Worm (Caenorhabditis elegans) whole organism, L3 larva: Measurements from ENCODE around the gene fbxa-116.

Experiments used
- R02D3.7 ChIP-seq: fragments of 150-350 bp; optimal IDR thresholded peaks from 2 replicates; lab custom pipeline; 2014; ENCODE audit warnings: missing biosample characterization, missing genetic modification characterization
- aly-2 ChIP-seq: fragments of 150-350 bp; optimal IDR thresholded peaks from 2 replicates; lab custom pipeline; 2014; ENCODE audit warnings: missing biosample characterization, missing genetic modification characterization
- ama-1 ChIP-seq: fragments of 150-350 bp; optimal IDR thresholded peaks from 2 replicates; lab custom pipeline; 2018
- ceh-28 ChIP-seq: fragments of 150-350 bp; optimal IDR thresholded peaks from 2 replicates; lab custom pipeline; 2014; ENCODE audit warnings: missing biosample characterization, missing genetic modification reagents, missing genetic modification characterization
- ceh-9 ChIP-seq: sonication (generic microtip); optimal IDR thresholded peaks from 2 replicates; lab custom pipeline; 2018; ENCODE audit warnings: missing biosample characterization, missing genetic modification characterization
- daf-12 ChIP-seq: fragments of 150-350 bp; optimal IDR thresholded peaks from 2 replicates; lab custom pipeline; 2014; ENCODE audit warnings: missing biosample characterization, missing genetic modification reagents, missing genetic modification characterization
- egl-27 ChIP-seq: sonication (generic microtip); optimal IDR thresholded peaks from 4 replicates; lab custom pipeline; 2017; ENCODE audit warnings: missing biosample characterization, missing genetic modification reagents, missing genetic modification characterization
- egl-5 ChIP-seq: fragments of 150-350 bp; optimal IDR thresholded peaks from 2 replicates; lab custom pipeline; 2017; ENCODE audit warnings: missing biosample characterization, missing genetic modification reagents, missing genetic modification characterization, inconsistent platforms
- elt-1 ChIP-seq: fragments of 150-350 bp; optimal IDR thresholded peaks from 2 replicates; lab custom pipeline; 2014; ENCODE audit warnings: missing biosample characterization, missing genetic modification characterization
- elt-2 ChIP-seq: sonication (generic microtip); optimal IDR thresholded peaks from 2 replicates; lab custom pipeline; 2016; ENCODE audit warnings: missing genetic modification reagents, mild to moderate bottlenecking, missing genetic modification characterization, missing compliant biosample characterization
- elt-3 ChIP-seq, 3 experiments: fragments of 150-350 bp in 1 of 3; sonication (generic microtip) in 2 of 3; optimal IDR thresholded peaks; 2 replicates in 2 of 3; 4 replicates in 1 of 3; lab custom pipeline; 2014 to 2017; ENCODE audit warnings: missing biosample characterization in 3 of 3, missing genetic modification characterization in 3 of 3
- eor-1 ChIP-seq, 2 experiments: fragments of 150-350 bp; optimal IDR thresholded peaks; 2 replicates each; lab custom pipeline; 2014 to 2018; ENCODE audit warnings: missing biosample characterization in 2 of 2, missing genetic modification characterization in 2 of 2
- fkh-10 ChIP-seq: sonication (generic microtip); optimal IDR thresholded peaks from 2 replicates; lab custom pipeline; 2017; ENCODE audit warnings: missing biosample characterization, missing genetic modification reagents, missing genetic modification characterization
- lin-39 ChIP-seq: fragments of 150-350 bp; optimal IDR thresholded peaks from 2 replicates; lab custom pipeline; 2018; ENCODE audit warnings: missing biosample characterization, missing genetic modification reagents, missing genetic modification characterization
- lsy-12 ChIP-seq: sonication (generic microtip); optimal IDR thresholded peaks from 2 replicates; lab custom pipeline; 2016; ENCODE audit warnings: mild to moderate bottlenecking, missing genetic modification characterization, missing compliant biosample characterization
- mml-1 ChIP-seq: fragments of 150-350 bp; sonication (generic microtip); optimal IDR thresholded peaks from 3 replicates; lab custom pipeline; 2014; ENCODE audit warnings: missing biosample characterization, missing genetic modification characterization
- nhr-11 ChIP-seq: fragments of 150-350 bp; optimal IDR thresholded peaks from 2 replicates; lab custom pipeline; 2014; ENCODE audit warnings: missing biosample characterization, missing genetic modification characterization
- nhr-12 ChIP-seq: fragments of 150-350 bp; optimal IDR thresholded peaks from 2 replicates; lab custom pipeline; 2014; ENCODE audit warnings: missing biosample characterization, missing genetic modification characterization
- nhr-23 ChIP-seq: fragments of 150-350 bp; optimal IDR thresholded peaks from 2 replicates; lab custom pipeline; 2014; ENCODE audit warnings: missing biosample characterization, missing genetic modification reagents, missing genetic modification characterization
- nhr-25 ChIP-seq: sonication (generic microtip); optimal IDR thresholded peaks from 2 replicates; lab custom pipeline; 2017; ENCODE audit warnings: missing biosample characterization, missing genetic modification characterization
- nhr-28 ChIP-seq: fragments of 150-350 bp; optimal IDR thresholded peaks from 2 replicates; lab custom pipeline; 2014; ENCODE audit warnings: missing biosample characterization, missing genetic modification characterization
- nhr-43 ChIP-seq: sonication (generic microtip); optimal IDR thresholded peaks from 2 replicates; lab custom pipeline; 2016; ENCODE audit warnings: mild to moderate bottlenecking, missing genetic modification characterization, missing compliant biosample characterization; ENCODE audit not compliant: poor library complexity, severe bottlenecking
- nhr-67 ChIP-seq: fragments of 150-350 bp; optimal IDR thresholded peaks from 2 replicates; lab custom pipeline; 2014; ENCODE audit warnings: missing biosample characterization, missing genetic modification characterization
- pha-4 ChIP-seq: fragments of 150-350 bp; optimal IDR thresholded peaks from 2 replicates; lab custom pipeline; 2014; ENCODE audit warnings: missing biosample characterization, missing genetic modification reagents, missing genetic modification characterization
- pqm-1 ChIP-seq: fragments of 150-350 bp; optimal IDR thresholded peaks from 2 replicates; lab custom pipeline; 2017; ENCODE audit warnings: missing biosample characterization, missing genetic modification characterization, inconsistent platforms
- skn-1 ChIP-seq: fragments of 150-350 bp; optimal IDR thresholded peaks from 2 replicates; lab custom pipeline; 2014; ENCODE audit warnings: missing biosample characterization, missing genetic modification characterization
- snpc-4 ChIP-seq: fragments of 150-350 bp; optimal IDR thresholded peaks from 2 replicates; lab custom pipeline; 2014; ENCODE audit warnings: missing biosample characterization, missing genetic modification characterization
- unc-39 ChIP-seq: sonication (generic microtip); optimal IDR thresholded peaks from 4 replicates; lab custom pipeline; 2017; ENCODE audit warnings: missing biosample characterization, missing genetic modification characterization
- zag-1 ChIP-seq: fragments of 150-350 bp; optimal IDR thresholded peaks from 2 replicates; lab custom pipeline; 2014; ENCODE audit warnings: missing biosample characterization, missing genetic modification characterization
- ztf-11 ChIP-seq: fragments of 150-350 bp; optimal IDR thresholded peaks from 2 replicates; lab custom pipeline; 2014; ENCODE audit warnings: missing biosample characterization, missing genetic modification characterization

The fbxa-116 gene

DNA sequence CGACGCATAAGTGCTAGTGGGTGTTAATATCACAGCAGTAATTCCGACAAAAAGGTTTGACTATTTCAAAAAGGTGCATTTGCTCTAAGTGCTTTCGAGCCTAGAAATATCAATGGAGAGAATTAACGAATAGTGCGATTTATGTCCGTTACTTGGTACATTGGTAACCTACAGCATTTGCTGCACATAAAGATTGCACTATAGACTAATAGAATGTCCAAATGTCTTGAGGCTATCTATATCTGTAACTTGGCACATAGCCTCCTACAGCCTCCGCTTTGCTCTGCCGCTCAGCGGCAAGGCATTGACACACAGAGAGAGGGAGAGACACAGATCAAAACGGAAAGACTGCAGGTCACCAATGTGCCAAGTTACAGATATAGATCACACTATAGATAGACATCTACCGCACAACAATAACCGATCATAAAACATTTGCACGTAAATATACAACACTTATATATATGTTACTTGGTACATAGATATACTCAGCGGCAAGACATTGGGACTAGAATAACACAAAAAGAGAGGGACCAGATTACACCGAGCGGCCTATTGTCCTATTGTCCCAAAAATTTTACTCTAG, 6.9 kb upstream of the fbxa-116 start, which contains the start of the genes srh-217 and Y113G7B.28:
TSS of gene srh-217 (minus strand) at position 101 of the 586 bp plus-strand sequence.
TSS of gene Y113G7B.28 (plus strand) at position 536 of the 586 bp plus-strand sequence.
- TF ChIP-seq nhr-11: peak; percentile 21
- no peak for TF ChIP-seq zag-1 (tag; lab: Kevin White, UChicago)
- no peak for TF ChIP-seq nhr-12 (tag; lab: Kevin White, UChicago)
- TF ChIP-seq R02D3.7 (tag; lab: Kevin White, UChicago): no peak
- TF ChIP-seq nhr-43: no peak
- no peak for TF ChIP-seq nhr-28

DNA sequence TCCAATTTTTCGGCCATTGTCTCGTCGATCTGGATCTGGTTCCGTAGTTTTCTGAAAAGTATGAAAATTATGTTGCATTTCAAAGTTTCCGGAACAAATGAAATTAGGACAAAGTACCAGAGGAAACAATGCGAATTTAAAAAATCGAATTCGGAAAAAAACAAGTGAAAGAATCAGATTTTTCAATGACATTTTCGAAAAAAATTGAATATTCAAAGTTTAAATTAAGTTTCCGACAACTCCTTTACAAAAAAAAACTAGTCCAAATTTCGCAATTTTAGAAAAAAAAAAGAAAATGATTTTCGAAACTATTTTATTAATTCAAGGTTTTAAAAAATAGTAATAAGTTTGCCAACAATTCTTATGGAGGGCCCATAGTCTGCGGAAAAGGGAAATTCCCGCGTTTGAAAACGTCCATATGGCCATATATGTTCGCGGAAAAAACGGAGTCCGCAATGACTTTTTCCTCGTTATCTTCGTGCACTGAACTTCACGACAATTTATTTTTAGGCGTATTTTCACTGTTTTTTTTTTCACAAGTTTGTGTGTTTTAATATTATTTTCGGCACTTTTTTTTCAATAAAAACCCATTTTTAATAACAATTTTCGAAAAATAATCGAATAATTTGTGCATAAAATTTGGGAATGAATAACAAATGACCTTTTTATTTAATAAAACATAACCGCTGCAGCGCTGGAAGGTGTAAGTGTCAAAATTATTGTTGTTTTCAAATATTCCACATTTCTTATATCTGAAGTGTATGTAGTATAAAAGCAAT, 3.6 kb upstream of the fbxa-116 start, which contains the start of the genes fbxa-115 and Y113G7B.27:
TSS of gene fbxa-115 (minus strand) at position 51 of the 779 bp plus-strand sequence.
TSS of gene Y113G7B.27 (plus strand) at position 729 of the 779 bp plus-strand sequence.
- TF ChIP-seq skn-1 (tag; lab: Kevin White, UChicago) (peak; percentile 72), ceh-9 (tag; lab: Kevin White, UChicago) (no peak), unc-39 (no peak)

DNA sequence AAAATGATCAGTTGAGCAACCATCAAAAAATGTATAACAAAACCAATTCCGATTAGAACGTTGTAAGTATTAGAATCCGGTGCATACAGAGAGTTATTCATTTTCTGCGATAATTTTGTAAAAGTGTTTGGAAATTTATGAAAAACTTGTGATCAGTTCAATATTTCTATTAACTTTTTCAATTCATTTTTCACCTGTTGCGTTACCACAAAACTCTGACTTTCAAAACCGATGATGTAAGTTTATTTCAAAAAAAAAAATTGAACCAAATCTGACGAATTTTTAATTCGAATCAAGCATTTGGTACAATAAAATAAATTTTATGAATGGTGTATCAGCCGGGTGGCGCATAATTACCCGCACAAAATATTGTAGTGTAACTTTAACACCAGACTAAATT, 2.1 kb downstream of the fbxa-116 start, which contains the start of gene srz-16:
TSS of gene srz-16 (minus strand) at position 101 of the 400 bp plus-strand sequence.
- TF ChIP-seq nhr-23 (tag; lab: Kevin White, UChicago) (no peak), aly-2 (no peak), lsy-12 (tag; lab: Kevin White, UChicago) (no peak)

DNA sequence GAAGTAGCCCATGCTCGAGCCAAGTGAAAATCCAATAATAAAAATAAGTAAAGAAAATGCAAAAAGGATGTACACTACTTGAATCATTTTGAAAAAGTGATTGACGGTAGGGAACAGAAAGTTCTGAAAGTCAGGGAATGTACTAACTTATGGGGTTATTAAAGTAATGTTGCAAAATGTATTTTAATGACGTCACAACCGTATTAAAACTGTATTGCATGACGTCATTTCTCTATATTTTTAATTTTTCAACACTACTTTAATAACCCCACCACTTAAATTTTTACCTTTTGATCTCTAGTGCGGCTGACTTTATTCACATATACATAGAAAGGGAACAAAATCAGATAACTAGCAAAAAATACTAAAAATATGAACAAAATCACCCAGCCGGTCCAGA, 6.4 kb downstream of the fbxa-116 start:
- TF ChIP-seq skn-1 (tag; lab: Kevin White, UChicago): no peak
- TF ChIP-seq nhr-25: no peak
- no peak for TF ChIP-seq elt-3 (tag; optimal IDR thresholded peaks at IDR 0.05; lab: Kevin White, UChicago)
- TF ChIP-seq nhr-23 (tag; lab: Kevin White, UChicago): no peak
- no peak for TF ChIP-seq aly-2
- no peak for TF ChIP-seq nhr-11
- no peak for TF ChIP-seq ceh-28
- TF ChIP-seq nhr-43: no peak
- TF ChIP-seq ceh-9 (tag; lab: Kevin White, UChicago): no peak
- TF ChIP-seq egl-27 (tag; lab: Kevin White, UChicago): no peak
- no peak for TF ChIP-seq mml-1
- no peak for TF ChIP-seq ama-1
- no peak for TF ChIP-seq elt-1 (tag; lab: Kevin White, UChicago)
- no peak for TF ChIP-seq pha-4 (tag; lab: Kevin White, UChicago)
- TF ChIP-seq lin-39 (tag; lab: Kevin White, UChicago): no peak
- no peak for TF ChIP-seq snpc-4 (tag; lab: Kevin White, UChicago)
- TF ChIP-seq nhr-67 (tag; lab: Kevin White, UChicago): no peak
- no peak for TF ChIP-seq egl-5 (tag; lab: Kevin White, UChicago)
- TF ChIP-seq eor-1 (tag; optimal IDR thresholded peaks at IDR 0.05; lab: Kevin White, UChicago): no peak

DNA sequence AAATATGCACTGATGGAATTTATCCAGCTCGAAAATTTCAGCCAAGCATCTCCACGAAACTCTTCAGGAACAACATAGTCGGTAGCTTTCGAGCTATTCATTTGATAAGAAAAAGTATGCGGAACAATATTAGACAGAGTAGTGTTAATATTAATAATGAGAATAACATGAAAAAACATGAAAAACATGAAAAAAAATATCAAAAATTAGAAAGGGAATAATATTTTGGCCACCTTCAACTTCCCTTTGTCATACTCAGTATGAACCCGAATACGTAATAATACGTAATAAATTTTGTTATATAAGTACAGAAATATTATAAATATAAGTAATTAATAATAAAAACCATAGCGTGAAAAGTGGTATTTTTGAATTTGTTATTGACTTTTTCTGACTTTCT, 16.7 kb downstream of the fbxa-116 start, which contains the start of gene srw-39:
TSS of gene srw-39 (minus strand) at position 101 of the 400 bp plus-strand sequence.
- TF ChIP-seq daf-12: no peak
- TF ChIP-seq elt-2 (tag; lab: Kevin White, UChicago): no peak
- no peak for TF ChIP-seq fkh-10 (GFP tag; lab: Kevin White, UChicago)
- TF ChIP-seq mml-1: no peak
- TF ChIP-seq elt-3 (tag; optimal IDR thresholded peaks at IDR 0.05; lab: Kevin White, UChicago): no peak
- TF ChIP-seq ama-1: no peak
- TF ChIP-seq ztf-11 (tag; lab: Kevin White, UChicago): no peak
- TF ChIP-seq ceh-28: no peak
- no peak for TF ChIP-seq nhr-12 (tag; lab: Kevin White, UChicago)
- no peak for TF ChIP-seq pqm-1 (tag; lab: Kevin White, UChicago)
- TF ChIP-seq skn-1 (tag; lab: Kevin White, UChicago): no peak
- TF ChIP-seq snpc-4 (tag; lab: Kevin White, UChicago): no peak

DNA sequence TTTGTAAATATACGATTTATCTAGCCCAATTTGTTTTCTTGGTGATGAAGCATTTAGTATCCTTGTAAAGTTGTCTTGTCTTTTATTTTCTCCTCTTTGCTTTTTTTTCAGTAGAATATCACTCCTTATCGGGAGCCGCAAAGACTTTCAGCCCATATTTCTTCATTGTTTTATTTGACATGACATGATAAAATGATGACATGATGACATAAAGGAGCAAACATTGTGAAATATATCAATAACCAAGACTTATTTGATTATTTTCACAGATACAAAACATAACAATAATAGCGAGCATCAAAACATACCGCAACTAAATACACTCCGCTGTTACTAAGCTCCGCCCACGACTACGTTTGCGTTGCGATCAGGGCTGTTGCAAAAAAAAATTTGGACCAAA, 22.9 kb downstream of the fbxa-116 start:
- no peak for TF ChIP-seq egl-5 (tag; lab: Kevin White, UChicago)
- no peak for TF ChIP-seq nhr-12 (tag; lab: Kevin White, UChicago)
- no peak for TF ChIP-seq elt-3 (tag; optimal IDR thresholded peaks at IDR 0.05; lab: Kevin White, UChicago)
- peak; percentile 90 for TF ChIP-seq skn-1 (tag; lab: Kevin White, UChicago)
- TF ChIP-seq elt-2 (tag; lab: Kevin White, UChicago): peak; percentile 71
